Worm (Caenorhabditis elegans) whole organism, late embryonic: ENCODE data around the gene C42D4.19.

Experiments
- ceh-14 ChIP-seq: sonication (generic microtip); optimal IDR thresholded peaks from 2 replicates; lab custom pipeline; 2016; ENCODE audit warnings: missing genotype, missing genetic modification characterization, missing compliant biosample characterization
- hlh-30 ChIP-seq: sonication (generic microtip); optimal IDR thresholded peaks from 2 replicates; lab custom pipeline; 2017; ENCODE audit warnings: antibody characterized with exemption, missing genetic modification characterization, missing compliant biosample characterization; ENCODE audit not compliant: insufficient read depth
- pha-4 ChIP-seq: fragments of 150-350 bp; optimal IDR thresholded peaks from 2 replicates; lab custom pipeline; 2018; ENCODE audit warnings: missing biosample characterization, missing genetic modification reagents, missing genetic modification characterization

- TF ChIP-seq pha-4 (no peak), ceh-14 (tag; lab: Kevin White, UChicago) (no peak), hlh-30 (tag; lab: Kevin White, UChicago) (no peak)
Observed at ce11 chrIV:7175346-7175745, at the start of gene C42D4.19.
